Fruit fly (Drosophila melanogaster) whole organism, adult: ENCODE data around the gene CG9328.

Source experiments
- cnc ChIP-seq, 2 experiments: fragments of >200 bp; optimal IDR thresholded peaks; 2 replicates each; lab custom pipeline; 2017
- pad ChIP-seq: fragments of 200-800 bp; sonication (Bioruptor generic); optimal IDR thresholded peaks from 3 replicates; lab custom pipeline; 2017; ENCODE audit warnings: missing biosample characterization, missing genetic modification characterization, mild to moderate bottlenecking, moderate library complexity, missing genetic modification reagents

DNA sequence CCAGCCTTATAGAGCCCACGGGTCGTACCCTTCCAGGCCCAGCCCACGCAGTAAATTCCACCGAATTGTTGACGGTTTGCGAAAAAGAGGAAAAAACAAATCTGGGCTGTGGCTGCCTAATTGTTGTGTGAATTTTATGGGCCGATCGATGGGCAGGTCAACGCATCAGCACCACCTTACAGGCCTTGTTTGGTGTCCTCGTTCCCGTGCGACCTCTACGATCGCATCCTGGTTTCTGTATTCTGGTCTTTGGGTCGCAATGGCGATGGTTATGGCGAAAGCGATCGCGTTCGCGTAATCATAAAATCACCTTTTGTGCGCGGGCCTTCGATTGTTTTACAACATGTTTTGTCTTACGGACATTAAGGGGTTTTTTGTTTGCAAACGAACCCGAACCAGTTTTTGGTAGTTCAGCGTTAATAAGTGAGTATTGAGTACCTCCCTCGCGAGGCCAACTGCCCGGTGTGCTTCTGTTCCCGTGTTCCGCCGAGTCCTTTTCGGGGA, 28.9 kb upstream of the CG9328 start:
- TF ChIP-seq cnc (optimal IDR thresholded peaks at IDR 0.05; lab: Kevin White, UChicago) (no peak), pad (no peak)
